Fruit fly (Drosophila melanogaster): ENCODE results near the gene tank.

Gene tank

DNA sequence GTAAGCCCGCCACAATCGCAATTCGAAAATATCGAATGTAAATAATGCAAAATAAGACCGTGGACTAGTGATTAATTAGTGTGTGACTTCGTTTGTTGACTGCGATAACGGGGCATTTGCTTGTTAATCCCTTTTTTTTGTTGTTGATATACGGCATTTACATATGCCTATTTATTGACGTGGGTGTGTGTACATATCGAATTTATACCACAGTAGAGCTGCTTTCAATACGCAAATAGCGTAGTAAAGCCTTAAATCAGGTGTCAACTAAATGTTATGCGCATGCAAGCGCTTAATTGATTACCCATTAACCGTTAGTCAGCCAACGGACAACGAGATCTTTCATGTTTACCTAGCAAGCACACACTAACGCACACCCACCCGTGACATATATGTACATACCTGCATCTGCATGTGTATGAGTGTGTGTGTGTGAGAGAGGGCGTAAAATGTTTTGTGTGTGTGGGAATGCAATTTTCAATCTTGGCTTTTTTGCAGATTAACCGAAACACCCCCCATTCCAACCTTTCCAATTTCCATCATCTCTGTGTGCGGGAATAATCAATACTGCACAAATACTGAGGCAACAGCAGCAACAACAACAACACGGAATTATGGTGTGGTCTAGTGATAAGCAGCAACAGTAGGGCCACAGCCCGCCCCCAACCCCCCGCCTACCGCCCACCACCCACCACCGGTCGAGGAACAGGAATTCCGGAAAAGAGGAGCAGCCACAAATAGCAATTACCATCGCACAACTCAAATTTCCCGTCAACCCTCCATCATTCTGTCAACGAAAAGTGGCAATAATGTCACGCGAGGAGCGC is 908 bp upstream of the tank start:
- no peak for TF ChIP-seq CG17801 (GFP tag; optimal IDR thresholded peaks at IDR 0.05; ENCODE audit: partially characterized antibody)

- no peak for TF ChIP-seq CG17801 (GFP tag; optimal IDR thresholded peaks at IDR 0.05; ENCODE audit: partially characterized antibody)
Observed at dm6 chr2L:4836193-4836592, 1.6 kb downstream of the tank start.

- no peak for TF ChIP-seq CG17801 (GFP tag; optimal IDR thresholded peaks at IDR 0.05; ENCODE audit: partially characterized antibody)
Observed at dm6 chr2L:4835091-4835689, 2.6 kb downstream of the tank start, which contains the start of gene Ir25a. Ir25a (minus strand) TSS chr2L:4835300.

DNA sequence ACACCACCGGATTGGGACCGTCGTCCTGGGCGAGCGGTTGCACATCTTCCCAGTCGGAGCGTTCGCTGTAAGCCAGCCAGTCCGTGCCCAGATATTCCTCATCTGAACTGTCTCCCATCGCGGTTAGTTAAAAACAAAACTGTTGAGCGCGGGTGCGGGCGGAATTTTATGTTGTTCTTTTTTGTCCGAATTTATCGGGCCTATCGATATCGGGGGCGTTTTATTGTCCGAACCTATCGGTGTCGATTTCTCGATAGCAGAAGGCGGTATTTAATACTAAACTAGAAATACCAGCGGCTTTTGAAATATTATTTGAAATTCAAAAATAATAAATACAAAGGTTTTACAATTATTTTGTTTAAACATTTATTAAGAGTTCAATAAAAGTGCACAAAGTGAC is 7.3 kb downstream of the tank start, which contains the start of gene Fnta:
Gene Fnta (minus strand): TSS at position 204 of the 400 bp plus-strand sequence.
- peak; percentile 28 for TF ChIP-seq CG17801 (GFP tag; optimal IDR thresholded peaks at IDR 0.05; ENCODE audit: partially characterized antibody)

- no peak for TF ChIP-seq CG17801 (GFP tag; optimal IDR thresholded peaks at IDR 0.05; ENCODE audit: partially characterized antibody)
Observed at dm6 chr2L:4829040-4829439, 8.8 kb downstream of the tank start.

- TF ChIP-seq CG17801 (GFP tag; optimal IDR thresholded peaks at IDR 0.05; ENCODE audit: partially characterized antibody), result no peak
Observed at dm6 chr2L:4825695-4826094, 12.1 kb downstream of the tank start.

DNA sequence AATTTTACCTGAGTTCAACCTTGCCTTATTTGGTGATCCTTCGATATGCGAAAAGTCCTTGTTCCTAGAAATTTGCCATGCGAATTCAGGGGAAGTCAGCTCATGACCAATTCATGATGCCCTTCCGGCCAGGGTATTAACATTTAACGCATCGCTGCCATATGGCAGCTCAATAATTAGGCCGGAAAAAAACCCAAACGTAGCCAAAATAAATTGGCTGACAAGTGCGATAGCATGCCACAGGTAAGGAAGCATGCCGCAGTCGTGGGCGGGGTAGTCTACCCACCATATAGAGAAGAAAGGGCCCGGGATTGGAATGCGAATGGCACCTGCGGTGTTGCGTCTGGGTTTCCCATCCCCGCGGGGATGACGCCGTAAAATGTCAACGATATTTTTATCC is 14.0 kb downstream of the tank start:
- TF ChIP-seq CG17801 (GFP tag; optimal IDR thresholded peaks at IDR 0.05; ENCODE audit: partially characterized antibody), result no peak

dm6 chr2L:4822258-4822657 is 15.5 kb downstream of the tank start:
- no peak for TF ChIP-seq CG17801 (GFP tag; optimal IDR thresholded peaks at IDR 0.05; ENCODE audit: partially characterized antibody)

DNA sequence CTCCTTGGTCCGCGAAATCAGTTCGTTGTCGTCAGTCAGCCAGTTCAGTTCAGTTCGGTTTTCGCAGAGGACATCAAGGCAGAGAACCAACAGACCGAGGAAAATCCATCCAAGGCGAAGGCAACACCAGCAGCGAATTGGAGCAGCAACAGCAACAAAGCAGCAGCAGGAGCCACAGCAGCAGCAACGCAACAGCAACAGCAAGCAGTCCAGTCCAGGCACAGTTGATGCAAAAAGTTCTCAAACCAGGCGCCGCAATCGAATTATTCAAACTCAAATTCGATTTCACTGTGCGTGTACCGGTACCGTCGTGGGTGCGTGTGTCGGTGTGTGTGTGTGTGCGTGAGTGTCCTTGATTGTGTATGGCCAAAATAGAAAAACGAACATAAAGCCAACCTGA is 16.0 kb downstream of the tank start, which contains the start of gene CG15628:
Gene CG15628 (plus strand): TSS at position 18 of the 400 bp plus-strand sequence.
- no peak for TF ChIP-seq CG17801 (GFP tag; optimal IDR thresholded peaks at IDR 0.05; ENCODE audit: partially characterized antibody)

- TF ChIP-seq CG17801 (GFP tag; optimal IDR thresholded peaks at IDR 0.05; ENCODE audit: partially characterized antibody), result no peak
Observed at dm6 chr2L:4821319-4821717, 16.5 kb downstream of the tank start.

- TF ChIP-seq CG17801 (GFP tag; optimal IDR thresholded peaks at IDR 0.05; ENCODE audit: partially characterized antibody), result no peak
Observed at dm6 chr2L:4820448-4821318, 17.1 kb downstream of the tank start.

DNA sequence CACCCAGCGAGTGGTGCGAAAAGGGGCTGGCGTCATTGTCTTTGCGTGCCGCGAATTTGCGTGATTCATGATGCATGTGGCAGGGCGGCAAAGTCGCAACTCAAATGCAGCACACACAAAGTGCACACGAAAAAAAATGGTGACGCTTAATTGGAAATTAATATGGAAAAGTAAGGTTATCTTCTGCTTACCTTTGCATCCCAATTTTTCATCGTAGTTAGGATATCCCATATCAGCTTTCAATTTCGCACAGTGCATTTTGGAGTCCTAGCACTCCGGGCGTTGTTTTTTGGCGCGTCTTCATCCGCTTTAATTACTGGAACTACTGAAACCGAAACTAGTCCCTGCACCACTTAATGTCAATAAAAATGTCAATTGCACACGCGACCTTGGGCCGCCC is 17.8 kb downstream of the tank start:
- TF ChIP-seq CG17801 (GFP tag; optimal IDR thresholded peaks at IDR 0.05; ENCODE audit: partially characterized antibody), result no peak

DNA sequence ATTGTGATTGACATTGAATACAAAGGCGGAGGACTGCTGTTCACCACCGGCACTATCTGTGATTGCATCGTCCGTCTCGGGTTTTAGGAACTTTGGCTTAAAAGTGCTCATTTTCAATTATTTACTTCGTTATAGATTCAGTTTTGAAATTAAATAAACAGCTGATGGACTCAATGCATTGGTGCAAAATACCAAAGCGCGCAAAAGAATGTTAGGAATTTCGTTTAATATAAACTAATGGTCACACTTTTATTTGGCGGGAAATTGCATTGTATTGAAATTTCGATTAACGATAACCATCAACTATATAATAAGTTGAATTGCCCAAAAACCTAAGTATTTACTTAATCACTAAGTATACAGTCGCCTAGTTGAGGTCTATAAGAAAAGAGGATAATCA is 19.7 kb downstream of the tank start, which contains the start of gene CG3225:
Gene CG3225 (minus strand): TSS at position 190 of the 400 bp plus-strand sequence.
- TF ChIP-seq CG17801 (GFP tag; optimal IDR thresholded peaks at IDR 0.05; ENCODE audit: partially characterized antibody), result no peak

DNA sequence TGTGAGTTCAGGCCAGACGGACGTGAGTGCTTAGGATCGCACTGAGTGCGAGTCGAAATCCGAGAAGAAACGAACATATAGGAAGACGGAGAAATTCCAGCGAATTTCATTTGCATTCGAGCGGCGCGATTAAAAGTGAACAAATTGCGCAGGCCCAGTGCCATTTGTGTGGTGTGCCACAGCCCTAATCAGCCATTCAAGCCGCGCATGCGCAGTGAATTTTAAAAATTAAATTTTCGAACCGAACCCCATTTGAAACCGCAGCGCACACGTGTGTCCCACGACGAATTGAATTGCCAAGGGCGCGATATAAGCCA is 24.8 kb downstream of the tank start:
- TF ChIP-seq CG17801 (GFP tag; optimal IDR thresholded peaks at IDR 0.05; ENCODE audit: partially characterized antibody), result no peak

dm6 chr2L:4812261-4813022 is 25.4 kb downstream of the tank start, which contains the start of gene CG15629:
CG15629 (plus strand) TSS chr2L:4813009.
- no peak for TF ChIP-seq CG17801 (GFP tag; optimal IDR thresholded peaks at IDR 0.05; ENCODE audit: partially characterized antibody)
